Worm (Caenorhabditis elegans) whole organism, early embryonic: ENCODE results near the gene C03A3.1.

Experiments used
- B0310.2 ChIP-seq: sonication (generic microtip); optimal IDR thresholded peaks from 2 replicates; lab custom pipeline; 2016; ENCODE audit warnings: mild to moderate bottlenecking, missing genetic modification characterization, missing compliant biosample characterization
- F13C5.2 ChIP-seq: sonication (generic microtip); optimal IDR thresholded peaks from 2 replicates; lab custom pipeline; 2017; ENCODE audit warnings: mild to moderate bottlenecking, missing genetic modification characterization, inconsistent platforms, missing compliant biosample characterization
- aly-1 ChIP-seq: sonication (generic microtip); optimal IDR thresholded peaks from 2 replicates; lab custom pipeline; 2016; ENCODE audit warnings: missing genetic modification characterization, missing compliant biosample characterization
- ama-1 ChIP-seq: fragments of 150-350 bp; optimal IDR thresholded peaks from 2 replicates; lab custom pipeline; 2014
- ceh-13 ChIP-seq: fragments of 200-800 bp; sonication (Bioruptor generic); optimal IDR thresholded peaks from 2 replicates; lab custom pipeline; 2018; ENCODE audit warnings: mild to moderate bottlenecking, missing genetic modification characterization, missing compliant biosample characterization
- ceh-36 ChIP-seq: sonication (generic microtip); optimal IDR thresholded peaks from 2 replicates; lab custom pipeline; 2016; ENCODE audit warnings: missing genetic modification characterization, inconsistent platforms, missing compliant biosample characterization
- ets-7 ChIP-seq: sonication (generic microtip); optimal IDR thresholded peaks from 2 replicates; lab custom pipeline; 2016; ENCODE audit warnings: missing genotype, missing genetic modification characterization, missing compliant biosample characterization
- flt-1 ChIP-seq: fragments of 200-800 bp; sonication (Bioruptor generic); IDR thresholded peaks from 2 replicates; pipeline ENCODE4 v1.3.6; 2022; ENCODE audit warnings: missing genetic modification characterization, missing compliant biosample characterization
- hmbx-1 ChIP-seq: sonication (generic microtip); optimal IDR thresholded peaks from 2 replicates; lab custom pipeline; 2016; ENCODE audit warnings: mild to moderate bottlenecking, missing genetic modification characterization, missing compliant biosample characterization
- hmg-4 ChIP-seq: fragments of 200-800 bp; sonication (Bioruptor generic); optimal IDR thresholded peaks from 2 replicates; lab custom pipeline; 2018; ENCODE audit warnings: mild to moderate bottlenecking, missing genetic modification characterization, missing compliant biosample characterization
- hnd-1 ChIP-seq: sonication (generic microtip); optimal IDR thresholded peaks from 2 replicates; lab custom pipeline; 2016; ENCODE audit warnings: missing genetic modification characterization, missing compliant biosample characterization
- pes-1 ChIP-seq: fragments of 200-800 bp; sonication (Bioruptor generic); IDR thresholded peaks from 2 replicates; pipeline ENCODE4 v1.3.6; 2022; ENCODE audit warnings: missing genetic modification reagents, missing genetic modification characterization, missing compliant biosample characterization
- scrt-1 ChIP-seq: fragments of 200-800 bp; sonication (Bioruptor generic); IDR thresholded peaks from 2 replicates; pipeline ENCODE4 v1.3.6; 2022; ENCODE audit warnings: missing genetic modification characterization, missing compliant biosample characterization
- sea-1 ChIP-seq: fragments of 200-800 bp; sonication (Bioruptor generic); conservative IDR thresholded peaks from 2 replicates; pipeline ENCODE4 v1.3.6; 2022; ENCODE audit warnings: missing genetic modification characterization, missing compliant biosample characterization
- tbx-11 ChIP-seq: fragments of 200-800 bp; sonication (Bioruptor generic); IDR thresholded peaks from 2 replicates; pipeline ENCODE4 v1.3.6; 2022; ENCODE audit warnings: missing genetic modification characterization, missing compliant biosample characterization
- tbx-37 ChIP-seq: fragments of 200-800 bp; sonication (Bioruptor generic); conservative IDR thresholded peaks from 2 replicates; pipeline ENCODE4 v1.3.6; 2022; ENCODE audit warnings: missing genetic modification reagents, missing genetic modification characterization, missing compliant biosample characterization
- tra-4 ChIP-seq: sonication (generic microtip); optimal IDR thresholded peaks from 2 replicates; lab custom pipeline; 2017; ENCODE audit warnings: missing genetic modification characterization, missing compliant biosample characterization

C03A3.1 gene

ce11 chrX:11262319-11263074 is 5.3 kb downstream of the C03A3.1 start, which contains the start of gene C03A3.2:
C03A3.2 (plus strand) TSS chrX:11262848.
- TF ChIP-seq F13C5.2 (tag; lab: Kevin White, UChicago): peak; percentile 49
- TF ChIP-seq hmg-4 (GFP tag; lab: Kevin White, UChicago): peak; percentile 75
- no peak for TF ChIP-seq flt-1 (GFP tag; lab: Robert Waterston, UW)

- TF ChIP-seq F13C5.2 (tag; lab: Kevin White, UChicago) (no peak), hnd-1 (tag; lab: Kevin White, UChicago) (no peak)
Measured at ce11 chrX:11264715-11265114, 7.6 kb downstream of the C03A3.1 start.

ce11 chrX:11266711-11267110 is 9.6 kb downstream of the C03A3.1 start, which contains the start of gene C03A3.9:
C03A3.9 (plus strand) TSS chrX:11267011.
- TF ChIP-seq ceh-36 (tag; lab: Kevin White, UChicago) (no peak), hmg-4 (GFP tag; lab: Kevin White, UChicago) (no peak), tra-4 (tag; lab: Kevin White, UChicago) (no peak)

ce11 chrX:11268970-11269369 is 11.8 kb downstream of the C03A3.1 start, which contains the start of gene C03A3.3:
C03A3.3 (minus strand) TSS chrX:11269070.
- TF ChIP-seq hmbx-1 (tag; lab: Kevin White, UChicago): no peak
- no peak for TF ChIP-seq aly-1 (tag; lab: Kevin White, UChicago)
- TF ChIP-seq ets-7 (tag; lab: Kevin White, UChicago): no peak

- TF ChIP-seq pes-1 (no peak), aly-1 (tag; lab: Kevin White, UChicago) (no peak), hmbx-1 (tag; lab: Kevin White, UChicago) (no peak), tbx-37 (no peak), tra-4 (tag; lab: Kevin White, UChicago) (no peak), hmg-4 (GFP tag; lab: Kevin White, UChicago) (no peak), B0310.2 (tag; lab: Kevin White, UChicago) (no peak), sea-1 (GFP tag; lab: Robert Waterston, UW) (no peak), ama-1 (no peak), ceh-36 (tag; lab: Kevin White, UChicago) (no peak), tbx-11 (no peak), F13C5.2 (tag; lab: Kevin White, UChicago) (no peak), ets-7 (tag; lab: Kevin White, UChicago) (no peak), ceh-13 (GFP tag; lab: Kevin White, UChicago) (no peak), scrt-1 (GFP tag; lab: Robert Waterston, UW) (no peak), flt-1 (GFP tag; lab: Robert Waterston, UW) (no peak)
Measured at ce11 chrX:11270882-11271281, 13.7 kb downstream of the C03A3.1 start, which contains the start of gene ifa-1. ifa-1 (plus strand) TSS chrX:11271182.

ce11 chrX:11279276-11279675 is 22.1 kb downstream of the C03A3.1 start, which contains the start of gene F38B2.2:
F38B2.2 (minus strand) TSS chrX:11279376.
- no peak for TF ChIP-seq ama-1
- no peak for TF ChIP-seq pes-1
- no peak for TF ChIP-seq ceh-36 (tag; lab: Kevin White, UChicago)
- TF ChIP-seq tbx-37: no peak
- TF ChIP-seq scrt-1 (GFP tag; lab: Robert Waterston, UW): no peak
- TF ChIP-seq F13C5.2 (tag; lab: Kevin White, UChicago): no peak
- TF ChIP-seq ets-7 (tag; lab: Kevin White, UChicago): no peak
- TF ChIP-seq flt-1 (GFP tag; lab: Robert Waterston, UW): no peak
- TF ChIP-seq hnd-1 (tag; lab: Kevin White, UChicago): no peak
- no peak for TF ChIP-seq tbx-11
- no peak for TF ChIP-seq hmbx-1 (tag; lab: Kevin White, UChicago)
- TF ChIP-seq ceh-13 (GFP tag; lab: Kevin White, UChicago): no peak
- TF ChIP-seq aly-1 (tag; lab: Kevin White, UChicago): no peak
- TF ChIP-seq B0310.2 (tag; lab: Kevin White, UChicago): no peak
- TF ChIP-seq sea-1 (GFP tag; lab: Robert Waterston, UW): no peak
- no peak for TF ChIP-seq tra-4 (tag; lab: Kevin White, UChicago)
- no peak for TF ChIP-seq hmg-4 (GFP tag; lab: Kevin White, UChicago)

- no peak for TF ChIP-seq scrt-1 (GFP tag; lab: Robert Waterston, UW)
- TF ChIP-seq hmbx-1 (tag; lab: Kevin White, UChicago): no peak
- TF ChIP-seq ets-7 (tag; lab: Kevin White, UChicago): no peak
- no peak for TF ChIP-seq sea-1 (GFP tag; lab: Robert Waterston, UW)
- TF ChIP-seq ceh-13 (GFP tag; lab: Kevin White, UChicago): no peak
- TF ChIP-seq ceh-36 (tag; lab: Kevin White, UChicago): no peak
- TF ChIP-seq tra-4 (tag; lab: Kevin White, UChicago): no peak
- TF ChIP-seq B0310.2 (tag; lab: Kevin White, UChicago): no peak
- no peak for TF ChIP-seq tbx-37
- TF ChIP-seq pes-1: no peak
- TF ChIP-seq flt-1 (GFP tag; lab: Robert Waterston, UW): no peak
- TF ChIP-seq F13C5.2 (tag; lab: Kevin White, UChicago): no peak
- no peak for TF ChIP-seq hnd-1 (tag; lab: Kevin White, UChicago)
- no peak for TF ChIP-seq hmg-4 (GFP tag; lab: Kevin White, UChicago)
- no peak for TF ChIP-seq ama-1
- TF ChIP-seq tbx-11: no peak
- TF ChIP-seq aly-1 (tag; lab: Kevin White, UChicago): no peak
Measured at ce11 chrX:11281148-11281547, 24.0 kb downstream of the C03A3.1 start, which contains the start of gene F38B2.6. F38B2.6 (minus strand) TSS chrX:11281248.
